Fruit fly (Drosophila melanogaster) whole organism, embryonic: ENCODE results near the gene Notum.

Source experiments
- Awh ChIP-seq: fragments of 200-800 bp; sonication (Bioruptor generic); IDR thresholded peaks from 2 replicates; pipeline ENCODE4, ENCODE4 v1.3.6; 2022; ENCODE audit warnings: missing biosample characterization, missing genetic modification characterization
- CG10366 ChIP-seq: fragments of 200-800 bp; sonication (Bioruptor generic); IDR thresholded peaks from 2 replicates; pipeline ENCODE4 v1.3.6; 2022; ENCODE audit warnings: missing biosample characterization, missing genetic modification characterization
- CG10543 ChIP-seq: fragments of 200-800 bp; sonication (Bioruptor generic); optimal IDR thresholded peaks from 3 replicates; lab custom pipeline; 2017; ENCODE audit warnings: missing biosample characterization, mild to moderate bottlenecking, missing genetic modification characterization, moderate library complexity
- CG11085 ChIP-seq: fragments of 200-800 bp; sonication (Bioruptor generic); IDR thresholded peaks from 2 replicates; pipeline ENCODE4 v1.3.6; 2022; ENCODE audit warnings: missing biosample characterization, missing genetic modification characterization
- CG11504 ChIP-seq: fragments of 200-800 bp; sonication (Bioruptor generic); optimal IDR thresholded peaks from 3 replicates; lab custom pipeline; 2019; ENCODE audit warnings: missing biosample characterization, mild to moderate bottlenecking, missing genetic modification characterization, moderate library complexity
- CG12299 ChIP-seq: fragments of 200-800 bp; sonication (Bioruptor generic); optimal IDR thresholded peaks from 2 replicates; lab custom pipeline; 2018; ENCODE audit warnings: missing biosample characterization, mild to moderate bottlenecking, missing genetic modification characterization
- CG12744 ChIP-seq: fragments of 200-800 bp; sonication (Bioruptor generic); optimal IDR thresholded peaks from 2 replicates; lab custom pipeline; 2016; ENCODE audit warnings: missing biosample characterization, missing genetic modification characterization
- CG12769 ChIP-seq: fragments of 200-800 bp; sonication (Bioruptor generic); optimal IDR thresholded peaks from 2 replicates; lab custom pipeline; 2019; ENCODE audit warnings: missing biosample characterization, mild to moderate bottlenecking, missing genetic modification characterization, moderate library complexity
- CG13287 ChIP-seq: fragments of 200-800 bp; sonication (Bioruptor generic); IDR thresholded peaks from 2 replicates; pipeline ENCODE4 v1.3.6; 2022; ENCODE audit warnings: missing biosample characterization, missing genetic modification characterization; ENCODE audit not compliant: partially characterized antibody
- CG14965 ChIP-seq: fragments of 200-800 bp; sonication (Bioruptor generic); optimal IDR thresholded peaks from 2 replicates; lab custom pipeline; 2016; ENCODE audit warnings: missing biosample characterization, missing genetic modification characterization, borderline replicate concordance
- CG15601 ChIP-seq: fragments of 200-800 bp; sonication (Bioruptor generic); optimal IDR thresholded peaks from 3 replicates; lab custom pipeline; 2019; ENCODE audit warnings: missing biosample characterization, mild to moderate bottlenecking, missing genetic modification characterization, moderate library complexity
- CG34224 ChIP-seq: fragments of 200-800 bp; sonication (Bioruptor generic); IDR thresholded peaks from 3 replicates; pipeline ENCODE4 v1.3.6; 2022; ENCODE audit warnings: missing biosample characterization, missing genetic modification characterization; ENCODE audit not compliant: partially characterized antibody
- CG5245 ChIP-seq: fragments of 200-800 bp; sonication (Bioruptor generic); optimal IDR thresholded peaks from 3 replicates; lab custom pipeline; 2016; ENCODE audit warnings: missing biosample characterization, missing genetic modification characterization
- CG5953 ChIP-seq: fragments of 200-800 bp; sonication (Bioruptor generic); IDR thresholded peaks from 2 replicates; pipeline ENCODE4 v1.3.6; 2022; ENCODE audit warnings: missing biosample characterization, missing genetic modification characterization
- CG6654 ChIP-seq: fragments of 200-800 bp; sonication (Bioruptor generic); optimal IDR thresholded peaks from 2 replicates; lab custom pipeline; 2017; ENCODE audit warnings: missing biosample characterization, mild to moderate bottlenecking, missing genetic modification characterization
- CG6765 ChIP-seq: fragments of 200-800 bp; sonication (Bioruptor generic); optimal IDR thresholded peaks from 3 replicates; lab custom pipeline; 2017; ENCODE audit warnings: missing biosample characterization, mild to moderate bottlenecking, missing genetic modification characterization
- CG6813 ChIP-seq: fragments of 200-800 bp; sonication (Bioruptor generic); optimal IDR thresholded peaks from 2 replicates; lab custom pipeline; 2017; ENCODE audit warnings: missing biosample characterization, missing genetic modification characterization, mild to moderate bottlenecking, moderate library complexity, missing genetic modification reagents
- CG7928 ChIP-seq: fragments of 200-800 bp; sonication (Bioruptor generic); optimal IDR thresholded peaks from 2 replicates; lab custom pipeline; 2017; ENCODE audit warnings: missing biosample characterization, mild to moderate bottlenecking, missing genetic modification characterization
- D ChIP-seq, 2 experiments: fragments of 200-800 bp in 1 of 2; fragments of >200 bp in 1 of 2; sonication (Bioruptor generic) in 1 of 2; optimal IDR thresholded peaks; 2 replicates in 1 of 2; 3 replicates in 1 of 2; lab custom pipeline; 2017; ENCODE audit warnings: mild to moderate bottlenecking in 1 of 2, missing biosample characterization in 1 of 2, missing genetic modification characterization in 1 of 2, missing genetic modification reagents in 1 of 2
- D19A ChIP-seq: fragments of 200-800 bp; optimal IDR thresholded peaks from 3 replicates; lab custom pipeline; 2019; ENCODE audit warnings: missing biosample characterization, mild to moderate bottlenecking, missing genetic modification characterization, moderate library complexity
- Dip3 ChIP-seq: fragments of 200-800 bp; sonication (Bioruptor generic); optimal IDR thresholded peaks from 3 replicates; lab custom pipeline; 2016; ENCODE audit warnings: missing biosample characterization, missing genetic modification characterization
- Dll ChIP-seq: fragments of 200-800 bp; sonication (Bioruptor generic); IDR thresholded peaks from 4 replicates; pipeline ENCODE4 v1.3.6; 2022; ENCODE audit warnings: missing biosample characterization, missing genetic modification characterization; ENCODE audit not compliant: partially characterized antibody
- Fer1 ChIP-seq: fragments of 200-800 bp; sonication (Bioruptor generic); optimal IDR thresholded peaks from 2 replicates; lab custom pipeline; 2017; ENCODE audit warnings: missing biosample characterization, mild to moderate bottlenecking, missing genetic modification characterization
- H2.0 ChIP-seq: fragments of 200-800 bp; sonication (Bioruptor generic); IDR thresholded peaks from 2 replicates; pipeline ENCODE4 v1.3.6; 2022; ENCODE audit warnings: missing biosample characterization, missing genetic modification characterization
- Hmx ChIP-seq: fragments of 200-800 bp; sonication (Bioruptor generic); optimal IDR thresholded peaks from 2 replicates; lab custom pipeline; 2016; ENCODE audit warnings: missing biosample characterization, missing genetic modification characterization
- Kr ChIP-seq: fragments of 200-800 bp; sonication (Bioruptor generic); optimal IDR thresholded peaks from 2 replicates; lab custom pipeline; 2017; ENCODE audit warnings: missing biosample characterization, mild to moderate bottlenecking, missing genetic modification characterization
- Lpt ChIP-seq: fragments of >200 bp; optimal IDR thresholded peaks from 2 replicates; lab custom pipeline; 2018; ENCODE audit warnings: missing biosample characterization, missing genetic modification characterization
- NFAT ChIP-seq: fragments of 200-800 bp; sonication (Bioruptor generic); IDR thresholded peaks from 2 replicates; pipeline ENCODE4 v1.3.6; 2022; ENCODE audit warnings: missing biosample characterization, missing genetic modification characterization
- Side ChIP-seq: fragments of 200-800 bp; sonication (Bioruptor generic); optimal IDR thresholded peaks from 2 replicates; lab custom pipeline; 2016; ENCODE audit warnings: missing biosample characterization, missing genetic modification characterization
- YL-1 ChIP-seq: fragments of 200-800 bp; sonication (Bioruptor generic); optimal IDR thresholded peaks from 3 replicates; lab custom pipeline; 2017; ENCODE audit warnings: missing biosample characterization, mild to moderate bottlenecking, missing genetic modification characterization
- amos ChIP-seq: fragments of 200-800 bp; sonication (Bioruptor generic); IDR thresholded peaks from 2 replicates; pipeline ENCODE4 v1.3.6; 2022; ENCODE audit warnings: missing biosample characterization, missing genetic modification characterization; ENCODE audit not compliant: partially characterized antibody
- bab2 ChIP-seq: fragments of 200-800 bp; sonication (Bioruptor generic); optimal IDR thresholded peaks from 2 replicates; lab custom pipeline; 2016; ENCODE audit warnings: missing biosample characterization, missing genetic modification characterization
- chinmo ChIP-seq: fragments of 200-800 bp; sonication (Bioruptor generic); IDR thresholded peaks from 4 replicates; pipeline ENCODE4 v1.3.6; 2022; ENCODE audit warnings: missing biosample characterization, missing genetic modification characterization; ENCODE audit not compliant: partially characterized antibody
- chn ChIP-seq: fragments of 200-800 bp; sonication (Bioruptor generic); optimal IDR thresholded peaks from 2 replicates; lab custom pipeline; 2016; ENCODE audit warnings: missing biosample characterization, missing genetic modification characterization
- disco-r ChIP-seq: fragments of 200-800 bp; sonication (Bioruptor generic); optimal IDR thresholded peaks from 2 replicates; lab custom pipeline; 2016; ENCODE audit warnings: missing biosample characterization, missing genetic modification characterization
- dpn ChIP-seq, 2 experiments: fragments of 200-800 bp; sonication (Bioruptor generic); optimal IDR thresholded peaks; 3 replicates each; lab custom pipeline; 2016; ENCODE audit warnings: missing biosample characterization in 2 of 2, missing genetic modification characterization in 2 of 2
- ems ChIP-seq: fragments of 200-800 bp; sonication (Bioruptor generic); optimal IDR thresholded peaks from 3 replicates; lab custom pipeline; 2016; ENCODE audit warnings: missing biosample characterization, missing genetic modification characterization
- gfzf ChIP-seq: fragments of 200-800 bp; sonication (Bioruptor generic); optimal IDR thresholded peaks from 2 replicates; lab custom pipeline; 2016; ENCODE audit warnings: missing biosample characterization, mild to moderate bottlenecking, missing genetic modification characterization, moderate library complexity
- hb ChIP-seq: fragments of 200-800 bp; sonication (Bioruptor generic); IDR thresholded peaks from 3 replicates; pipeline ENCODE4 v1.3.6; 2022; ENCODE audit warnings: missing biosample characterization, missing genetic modification characterization; ENCODE audit not compliant: partially characterized antibody
- jing ChIP-seq: fragments of 200-800 bp; sonication (Bioruptor generic); optimal IDR thresholded peaks from 2 replicates; lab custom pipeline; 2018; ENCODE audit warnings: missing biosample characterization, mild to moderate bottlenecking, missing genetic modification characterization
- maf-S ChIP-seq: fragments of 200-800 bp; sonication (Bioruptor generic); optimal IDR thresholded peaks from 2 replicates; lab custom pipeline; 2016; ENCODE audit warnings: missing biosample characterization, missing genetic modification characterization
- mam ChIP-seq: fragments of 200-800 bp; sonication (Bioruptor generic); optimal IDR thresholded peaks from 3 replicates; lab custom pipeline; 2016; ENCODE audit warnings: missing biosample characterization, missing genetic modification characterization
- mirr ChIP-seq: fragments of 200-800 bp; sonication (Bioruptor generic); optimal IDR thresholded peaks from 3 replicates; lab custom pipeline; 2018; ENCODE audit warnings: missing biosample characterization, mild to moderate bottlenecking, missing genetic modification characterization
- oc ChIP-seq: fragments of 200-800 bp; sonication (Bioruptor generic); optimal IDR thresholded peaks from 2 replicates; lab custom pipeline; 2018; ENCODE audit warnings: missing biosample characterization, mild to moderate bottlenecking, missing genetic modification characterization, moderate library complexity
- stc ChIP-seq: fragments of 200-800 bp; sonication (Bioruptor generic); IDR thresholded peaks from 2 replicates; pipeline ENCODE4 v1.3.6; 2022; ENCODE audit warnings: missing biosample characterization, missing genetic modification characterization
- tap ChIP-seq: fragments of 200-800 bp; optimal IDR thresholded peaks from 3 replicates; lab custom pipeline; 2019; ENCODE audit warnings: missing biosample characterization, mild to moderate bottlenecking, missing genetic modification characterization, moderate library complexity
- toy ChIP-seq: fragments of 200-800 bp; sonication (Bioruptor generic); IDR thresholded peaks from 2 replicates; pipeline ENCODE4 v1.3.6; 2022; ENCODE audit warnings: missing biosample characterization, missing genetic modification characterization
- unc-4 ChIP-seq: fragments of 200-800 bp; sonication (Bioruptor generic); IDR thresholded peaks from 2 replicates; pipeline ENCODE4 v1.3.6; 2022; ENCODE audit warnings: missing biosample characterization, missing genetic modification characterization; ENCODE audit not compliant: partially characterized antibody
- wor ChIP-seq: fragments of 200-800 bp; sonication (Bioruptor generic); IDR thresholded peaks from 2 replicates; pipeline ENCODE4 v1.3.6; 2022; ENCODE audit warnings: missing biosample characterization, missing genetic modification characterization

The Notum gene

DNA sequence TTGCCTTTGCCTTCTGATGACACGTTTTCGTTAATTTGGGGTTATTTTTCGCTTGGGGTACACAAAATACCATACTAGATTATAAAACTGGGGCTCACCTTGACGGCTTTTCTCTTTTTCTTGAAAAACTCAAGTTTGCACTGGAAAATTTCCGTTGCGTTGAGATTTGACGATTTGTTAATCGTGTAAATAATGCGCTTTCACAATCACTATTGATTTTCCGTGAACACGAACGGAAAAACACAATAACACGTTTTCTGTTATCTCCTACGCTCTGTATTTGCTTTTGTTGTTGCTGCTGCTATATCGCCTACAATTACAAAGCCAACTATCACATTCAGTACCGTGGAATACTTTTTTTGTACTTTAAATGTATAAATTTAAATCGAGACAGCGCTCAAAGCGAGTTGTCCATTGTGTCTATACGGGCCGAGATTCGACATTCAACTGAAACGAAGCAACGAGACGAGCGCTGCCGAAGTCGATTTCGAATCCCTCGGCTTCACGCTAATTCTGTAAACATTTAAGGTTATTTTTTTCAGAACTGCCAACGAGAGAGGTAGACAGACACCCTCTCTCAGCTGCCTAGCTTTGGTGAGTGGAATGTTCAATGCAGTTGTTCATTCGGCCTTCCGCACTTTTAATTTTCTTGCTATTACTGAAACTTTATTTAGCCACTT, 23.2 kb downstream of the Notum start (continued):
- peak; percentile 89 for TF ChIP-seq CG10543 (GFP tag; lab: Kevin White, UChicago)
- TF ChIP-seq Dip3 (GFP tag; lab: Kevin White, UChicago) = no peak
- no peak for TF ChIP-seq Hmx (GFP tag; lab: Kevin White, UChicago)
- TF ChIP-seq NFAT (GFP tag; lab: Robert Waterston, UW) = peak; percentile 65
- TF ChIP-seq YL-1 (GFP tag; lab: Kevin White, UChicago) = no peak
- TF ChIP-seq Awh (GFP tag; lab: Robert Waterston, UW) = 0 out of 2 replicates have a peak, but pooled peaks have one; percentile 8
- TF ChIP-seq toy (GFP tag; lab: Robert Waterston, UW) = no peak
- peak; percentile 10; the same call in 1 of the 2 replicates for TF ChIP-seq CG13287 (GFP tag; lab: Robert Waterston, UW)
- no peak for TF ChIP-seq CG6654
- peak; percentile 48 for TF ChIP-seq D19A (tag; lab: Kevin White, UChicago)
- TF ChIP-seq H2.0 (GFP tag; lab: Robert Waterston, UW) = no peak
- no peak for TF ChIP-seq CG7928 (GFP tag; lab: Kevin White, UChicago)
- no peak for TF ChIP-seq Kr
- peak; percentile 78 for TF ChIP-seq CG12769 (tag; lab: Kevin White, UChicago)
- TF ChIP-seq CG5245 (GFP tag; lab: Kevin White, UChicago) = no peak
- no peak for TF ChIP-seq D (optimal IDR thresholded peaks at IDR 0.05; lab: Kevin White, UChicago)
- no peak for TF ChIP-seq D (GFP tag; optimal IDR thresholded peaks at IDR 0.05; lab: Kevin White, UChicago)
- no peak for TF ChIP-seq CG14965 (GFP tag; lab: Kevin White, UChicago)
- TF ChIP-seq amos (GFP tag; lab: Robert Waterston, UW) = peak; percentile 44; the same call in 1 of the 2 replicates
- no peak for TF ChIP-seq Lpt (GFP tag; lab: Kevin White, UChicago)
- no peak for TF ChIP-seq CG10366 (GFP tag; lab: Robert Waterston, UW)
- TF ChIP-seq CG5953 (GFP tag; lab: Robert Waterston, UW) = peak; percentile 16; the same call in 1 of the 2 replicates
- no peak for TF ChIP-seq ems (GFP tag; lab: Kevin White, UChicago)
- TF ChIP-seq mam (GFP tag; lab: Kevin White, UChicago) = no peak
- no peak for TF ChIP-seq stc (GFP tag; lab: Robert Waterston, UW)
- TF ChIP-seq chinmo = peak; percentile 94
- TF ChIP-seq CG12299 = peak; percentile 47
- TF ChIP-seq maf-S = no peak
- peak; percentile 54 for TF ChIP-seq CG34224 (GFP tag; lab: Robert Waterston, UW)
- TF ChIP-seq hb (GFP tag; lab: Robert Waterston, UW) = no peak
- no peak for TF ChIP-seq unc-4 (GFP tag; lab: Robert Waterston, UW)
- no peak for TF ChIP-seq gfzf
- TF ChIP-seq CG11504 (tag; lab: Kevin White, UChicago) = peak; percentile 7
- TF ChIP-seq CG11085 = no peak
- TF ChIP-seq CG6813 (GFP tag; lab: Kevin White, UChicago) = no peak
- TF ChIP-seq bab2 (GFP tag; lab: Kevin White, UChicago) = no peak
- TF ChIP-seq chn (GFP tag; lab: Kevin White, UChicago) = no peak
- TF ChIP-seq jing (GFP tag; lab: Kevin White, UChicago) = no peak
- TF ChIP-seq Fer1 = peak; percentile 21
- no peak for TF ChIP-seq CG12744 (GFP tag; lab: Kevin White, UChicago)
- 0 out of 4 replicates have a peak, but pooled peaks have one; percentile 20 for TF ChIP-seq Dll
- TF ChIP-seq Side (GFP tag; lab: Kevin White, UChicago) = no peak
- no peak for TF ChIP-seq wor (GFP tag; lab: Robert Waterston, UW)
- peak; percentile 81 for TF ChIP-seq oc (tag; lab: Kevin White, UChicago)
- TF ChIP-seq CG15601 = peak; percentile 28
- peak; percentile 49 for TF ChIP-seq CG6765 (GFP tag; lab: Kevin White, UChicago)
- TF ChIP-seq disco-r (GFP tag; lab: Kevin White, UChicago) = no peak
- peak; percentile 85 for TF ChIP-seq mirr
- peak; percentile 52 for TF ChIP-seq tap (tag; lab: Kevin White, UChicago)
- no peak for TF ChIP-seq dpn (GFP tag; optimal IDR thresholded peaks at IDR 0.05; lab: Kevin White, UChicago)
